Fruit fly (Drosophila melanogaster): ENCODE measurements around the gene Spn27A.

DNA sequence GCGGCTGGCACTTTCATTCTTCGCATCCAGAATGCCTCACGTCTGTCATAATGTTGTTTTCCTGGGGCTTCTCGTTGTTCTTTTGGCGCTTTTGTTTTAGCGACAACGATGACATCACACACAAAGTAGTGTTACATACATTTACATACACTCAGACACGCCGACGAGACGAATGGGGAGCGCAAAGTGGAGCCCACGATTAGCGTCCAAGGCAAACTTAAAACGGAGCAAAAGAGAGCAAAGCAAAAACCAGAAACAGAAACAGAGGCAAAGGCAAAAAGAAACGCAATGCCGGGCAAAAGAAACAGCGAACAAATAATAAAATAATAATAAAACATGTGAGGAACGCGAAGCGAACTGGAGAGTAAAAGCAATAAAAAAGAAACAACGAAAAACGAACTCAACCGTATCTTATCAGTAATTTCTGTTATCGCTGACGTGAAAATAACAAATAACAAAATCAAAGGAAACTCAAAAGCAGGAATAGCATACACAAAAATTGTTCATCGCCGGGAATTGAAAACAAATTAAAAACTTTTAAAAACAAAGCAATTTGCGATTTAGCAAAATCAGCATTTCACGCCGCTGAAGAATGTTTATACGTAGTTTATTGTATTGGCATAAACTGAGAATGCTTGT lies 28.6 kb downstream of the Spn27A start:
- TF ChIP-seq CG6276 (GFP tag; optimal IDR thresholded peaks at IDR 0.05) (peak; percentile 34), Blimp-1 (GFP tag; optimal IDR thresholded peaks at IDR 0.05) (no peak), fd59A (GFP tag; optimal IDR thresholded peaks at IDR 0.05) (no peak)
